Fruit fly (Drosophila melanogaster): ENCODE results near the gene DopEcR.

- TF ChIP-seq CG6854 (GFP tag; optimal IDR thresholded peaks at IDR 0.05), result no peak
- TF ChIP-seq Lpt (GFP tag; optimal IDR thresholded peaks at IDR 0.05), result no peak
- no peak for TF ChIP-seq fkh (GFP tag; optimal IDR thresholded peaks at IDR 0.05)
- TF ChIP-seq topi (GFP tag; optimal IDR thresholded peaks at IDR 0.05), result no peak
- no peak for TF ChIP-seq CG6276 (GFP tag; optimal IDR thresholded peaks at IDR 0.05)
- TF ChIP-seq Eip93F (GFP tag; optimal IDR thresholded peaks at IDR 0.05), result no peak
- TF ChIP-seq CG3032 (tag; optimal IDR thresholded peaks at IDR 0.05), result no peak
- 0 out of 2 replicates have a peak, but pooled peaks have one; percentile 1 for TF ChIP-seq Gug (GFP tag; IDR thresholded peaks at IDR 0.05)
- no peak for TF ChIP-seq Blimp-1 (GFP tag; optimal IDR thresholded peaks at IDR 0.05)
These were observed 28.2 kb downstream of the DopEcR start for dm6 chr3L:4352009-4352408.

Measured in whole organism, prepupa.